Fruit fly (Drosophila melanogaster): ENCODE results near the gene Taf12.

Gene Taf12

dm6 chr3R:11662617-11663016, 16.9 kb downstream of the Taf12 start:
- TF ChIP-seq h (optimal IDR thresholded peaks at IDR 0.05) (no peak), Myc (optimal IDR thresholded peaks at IDR 0.05) (no peak), psq (optimal IDR thresholded peaks at IDR 0.05) (no peak), insv (optimal IDR thresholded peaks at IDR 0.05) (no peak), ttk (optimal IDR thresholded peaks at IDR 0.05) (no peak), Sin3A (optimal IDR thresholded peaks at IDR 0.05) (no peak)

- TF ChIP-seq Sin3A (optimal IDR thresholded peaks at IDR 0.05) (no peak), Myc (optimal IDR thresholded peaks at IDR 0.05) (no peak), insv (optimal IDR thresholded peaks at IDR 0.05) (no peak), ttk (optimal IDR thresholded peaks at IDR 0.05) (no peak), h (optimal IDR thresholded peaks at IDR 0.05) (no peak), psq (optimal IDR thresholded peaks at IDR 0.05) (no peak)
These were observed 17.8 kb downstream of the Taf12 start for dm6 chr3R:11661712-11662111.

- TF ChIP-seq Sin3A (optimal IDR thresholded peaks at IDR 0.05) (no peak), h (optimal IDR thresholded peaks at IDR 0.05) (no peak), psq (optimal IDR thresholded peaks at IDR 0.05) (no peak), ttk (optimal IDR thresholded peaks at IDR 0.05) (no peak), insv (optimal IDR thresholded peaks at IDR 0.05) (no peak), Myc (optimal IDR thresholded peaks at IDR 0.05) (no peak)
These were observed 18.3 kb downstream of the Taf12 start for dm6 chr3R:11661187-11661586.

- no peak for TF ChIP-seq h (optimal IDR thresholded peaks at IDR 0.05)
- no peak for TF ChIP-seq psq (optimal IDR thresholded peaks at IDR 0.05)
- TF ChIP-seq Myc (optimal IDR thresholded peaks at IDR 0.05): no peak
- TF ChIP-seq ttk (optimal IDR thresholded peaks at IDR 0.05): no peak
- TF ChIP-seq insv (optimal IDR thresholded peaks at IDR 0.05): no peak
- no peak for TF ChIP-seq Sin3A (optimal IDR thresholded peaks at IDR 0.05)
These were observed 21.7 kb downstream of the Taf12 start for dm6 chr3R:11657786-11658193.

- TF ChIP-seq psq (optimal IDR thresholded peaks at IDR 0.05): no peak
- no peak for TF ChIP-seq ttk (optimal IDR thresholded peaks at IDR 0.05)
- no peak for TF ChIP-seq Sin3A (optimal IDR thresholded peaks at IDR 0.05)
- TF ChIP-seq insv (optimal IDR thresholded peaks at IDR 0.05): no peak
These were observed 22.8 kb downstream of the Taf12 start for dm6 chr3R:11656614-11657216.

dm6 chr3R:11655873-11656374, 23.6 kb downstream of the Taf12 start, which contains the start of gene CG42327:
Gene CG42327, plus strand, starts transcription at chr3R:11656149.
- no peak for TF ChIP-seq insv (optimal IDR thresholded peaks at IDR 0.05)
- no peak for TF ChIP-seq psq (optimal IDR thresholded peaks at IDR 0.05)
- no peak for TF ChIP-seq Myc (optimal IDR thresholded peaks at IDR 0.05)
- TF ChIP-seq ttk (optimal IDR thresholded peaks at IDR 0.05): no peak
- no peak for TF ChIP-seq h (optimal IDR thresholded peaks at IDR 0.05)

- no peak for TF ChIP-seq ttk (optimal IDR thresholded peaks at IDR 0.05)
- TF ChIP-seq Myc (optimal IDR thresholded peaks at IDR 0.05): no peak
- no peak for TF ChIP-seq insv (optimal IDR thresholded peaks at IDR 0.05)
- TF ChIP-seq Sin3A (optimal IDR thresholded peaks at IDR 0.05): no peak
- TF ChIP-seq h (optimal IDR thresholded peaks at IDR 0.05): no peak
- no peak for TF ChIP-seq psq (optimal IDR thresholded peaks at IDR 0.05)
These were observed 29.1 kb downstream of the Taf12 start, which contains the start of the genes Csk and Elp1 for dm6 chr3R:11650105-11651039. Gene Csk, minus strand, starts transcription at chr3R:11650706. Gene Elp1, plus strand, starts transcription at chr3R:11650971.

dm6 chr3R:11649449-11649848, 30.0 kb downstream of the Taf12 start:
- TF ChIP-seq insv (optimal IDR thresholded peaks at IDR 0.05) (no peak), Myc (optimal IDR thresholded peaks at IDR 0.05) (no peak), psq (optimal IDR thresholded peaks at IDR 0.05) (no peak), Sin3A (optimal IDR thresholded peaks at IDR 0.05) (no peak)

dm6 chr3R:11648356-11649355, 30.8 kb downstream of the Taf12 start:
- TF ChIP-seq Myc (optimal IDR thresholded peaks at IDR 0.05) (no peak), ttk (optimal IDR thresholded peaks at IDR 0.05) (no peak), Sin3A (optimal IDR thresholded peaks at IDR 0.05) (no peak), psq (optimal IDR thresholded peaks at IDR 0.05) (no peak), h (optimal IDR thresholded peaks at IDR 0.05) (no peak), insv (optimal IDR thresholded peaks at IDR 0.05) (no peak)

- no peak for TF ChIP-seq h (optimal IDR thresholded peaks at IDR 0.05)
- TF ChIP-seq Sin3A (optimal IDR thresholded peaks at IDR 0.05): no peak
- TF ChIP-seq ttk (optimal IDR thresholded peaks at IDR 0.05): no peak
- TF ChIP-seq psq (optimal IDR thresholded peaks at IDR 0.05): no peak
- no peak for TF ChIP-seq insv (optimal IDR thresholded peaks at IDR 0.05)
- no peak for TF ChIP-seq Myc (optimal IDR thresholded peaks at IDR 0.05)
These were observed 32.7 kb downstream of the Taf12 start for dm6 chr3R:11646826-11647225.

- no peak for TF ChIP-seq Sin3A (optimal IDR thresholded peaks at IDR 0.05)
These were observed 39.4 kb downstream of the Taf12 start for dm6 chr3R:11639946-11640588.
